Fruit fly (Drosophila melanogaster) S2 (cell line): ENCODE measurements around the gene Tango9.

Source experiments
- CG8478 ChIP-seq: fragments of >200 bp; optimal IDR thresholded peaks from 2 replicates; lab custom pipeline; 2018
- CTCF ChIP-seq, 2 experiments: fragments of >200 bp; optimal IDR thresholded peaks; 2 replicates each; lab custom pipeline; 2018

DNA sequence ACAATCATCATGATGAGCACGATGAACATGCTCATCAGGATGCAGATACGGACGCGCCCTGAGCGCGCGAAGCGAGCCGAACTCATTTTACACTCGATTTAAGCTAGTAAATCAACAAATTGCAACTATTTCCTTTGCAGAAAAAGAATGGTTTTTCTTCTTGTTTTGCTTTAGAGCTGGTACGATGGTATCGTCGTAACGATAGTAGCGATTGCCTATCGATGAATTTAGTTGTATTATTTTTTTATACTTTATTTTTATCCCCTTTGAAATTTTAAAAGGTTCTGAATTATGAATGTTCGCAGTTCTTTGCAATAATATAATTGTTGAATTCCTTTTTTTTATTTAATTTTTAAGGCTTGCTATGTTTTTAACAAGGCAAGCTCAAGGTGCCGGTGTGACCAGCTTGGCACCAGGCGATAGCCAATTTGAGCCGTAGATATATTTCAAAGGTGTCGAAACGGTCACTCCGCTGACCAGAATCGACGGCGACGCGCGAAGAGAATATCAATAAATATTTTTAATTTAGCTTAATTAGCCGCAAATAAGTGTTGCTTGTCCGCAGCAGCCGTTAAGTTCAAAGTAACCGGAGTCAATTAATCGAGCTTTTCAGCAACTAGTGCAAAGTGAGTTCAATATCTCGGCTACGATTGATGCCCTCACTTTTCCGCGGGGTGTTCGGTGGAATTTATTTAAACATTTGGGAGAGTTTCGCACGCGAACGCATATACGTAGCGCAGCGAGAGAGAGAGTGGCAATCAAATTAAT, 7.3 kb downstream of the Tango9 start, which contains the start of the genes CG12213 and GC1:
- TF ChIP-seq CG8478 (lab: Kevin White, UChicago) = no peak
- TF ChIP-seq CTCF (optimal IDR thresholded peaks at IDR 0.05; lab: Kevin White, UChicago) = peak in 1 of 2 experiments; percentile 16
